Fruit fly (Drosophila melanogaster) whole organism, embryonic: ENCODE data around the gene CG8176.

ENCODE experiments used
- Bteb2 ChIP-seq: fragments of 200-800 bp; sonication (Bioruptor generic); optimal IDR thresholded peaks from 2 replicates; lab custom pipeline; 2016; ENCODE audit warnings: missing biosample characterization, missing genetic modification characterization
- CG10267 ChIP-seq: fragments of 200-800 bp; sonication (Bioruptor generic); optimal IDR thresholded peaks from 2 replicates; lab custom pipeline; 2018; ENCODE audit warnings: missing biosample characterization, mild to moderate bottlenecking, missing genetic modification characterization, moderate library complexity
- CG12942 ChIP-seq: fragments of 200-800 bp; sonication (Bioruptor generic); optimal IDR thresholded peaks from 3 replicates; lab custom pipeline; 2016; ENCODE audit warnings: missing biosample characterization, missing genetic modification characterization
- CG13287 ChIP-seq: fragments of 200-800 bp; sonication (Bioruptor generic); IDR thresholded peaks from 2 replicates; pipeline ENCODE4 v1.3.6; 2022; ENCODE audit warnings: missing biosample characterization, missing genetic modification characterization; ENCODE audit not compliant: partially characterized antibody
- CG13775 ChIP-seq: fragments of 200-800 bp; sonication (Bioruptor generic); optimal IDR thresholded peaks from 3 replicates; lab custom pipeline; 2017; ENCODE audit warnings: missing biosample characterization, mild to moderate bottlenecking, missing genetic modification characterization
- CG14050 ChIP-seq: fragments of 200-800 bp; sonication (Bioruptor generic); IDR thresholded peaks from 3 replicates; pipeline ENCODE4 v1.3.6; 2022; ENCODE audit warnings: missing biosample characterization, missing genetic modification characterization
- CG14441 ChIP-seq: fragments of 200-800 bp; sonication (Bioruptor generic); IDR thresholded peaks from 2 replicates; pipeline ENCODE4 v1.3.6; 2022; ENCODE audit warnings: missing biosample characterization, missing genetic modification characterization
- CG17568 ChIP-seq: fragments of 200-800 bp; sonication (Bioruptor generic); optimal IDR thresholded peaks from 2 replicates; lab custom pipeline; 2018; ENCODE audit warnings: missing biosample characterization, mild to moderate bottlenecking, missing genetic modification characterization, moderate library complexity
- CG1832 ChIP-seq: fragments of 200-800 bp; sonication (Bioruptor generic); optimal IDR thresholded peaks from 2 replicates; lab custom pipeline; 2017; ENCODE audit warnings: missing biosample characterization, mild to moderate bottlenecking, missing genetic modification characterization, inconsistent platforms
- CG18599 ChIP-seq: fragments of 200-800 bp; sonication (Bioruptor generic); optimal IDR thresholded peaks from 3 replicates; lab custom pipeline; 2017; ENCODE audit warnings: missing biosample characterization, missing genetic modification characterization, mild to moderate bottlenecking, moderate library complexity, missing genetic modification reagents
- CG2678 ChIP-seq: fragments of 200-800 bp; sonication (Bioruptor generic); optimal IDR thresholded peaks from 3 replicates; lab custom pipeline; 2019; ENCODE audit warnings: missing biosample characterization, mild to moderate bottlenecking, missing genetic modification characterization, moderate library complexity
- CG32767 ChIP-seq: fragments of 200-800 bp; sonication (Bioruptor generic); IDR thresholded peaks from 2 replicates; pipeline ENCODE4 v1.3.6; 2022; ENCODE audit warnings: missing biosample characterization, missing genetic modification characterization
- CG3281 ChIP-seq: fragments of 200-800 bp; sonication (Bioruptor generic); optimal IDR thresholded peaks from 3 replicates; lab custom pipeline; 2017; ENCODE audit warnings: missing biosample characterization, mild to moderate bottlenecking, missing genetic modification characterization
- CG3407 ChIP-seq: fragments of 200-800 bp; sonication (Bioruptor generic); optimal IDR thresholded peaks from 2 replicates; lab custom pipeline; 2018; ENCODE audit warnings: missing biosample characterization, mild to moderate bottlenecking, missing genetic modification characterization
- CG4282 ChIP-seq: fragments of 200-800 bp; sonication (Bioruptor generic); optimal IDR thresholded peaks from 2 replicates; lab custom pipeline; 2016; ENCODE audit warnings: missing biosample characterization, missing genetic modification characterization
- CG4328 ChIP-seq: fragments of 200-800 bp; sonication (Bioruptor generic); optimal IDR thresholded peaks from 3 replicates; lab custom pipeline; 2017; ENCODE audit warnings: missing biosample characterization, missing genetic modification reagents, missing genetic modification characterization
- CG4360 ChIP-seq: fragments of 200-800 bp; sonication (Bioruptor generic); IDR thresholded peaks from 2 replicates; pipeline ENCODE4 v1.3.6; 2022; ENCODE audit warnings: missing biosample characterization, missing genetic modification characterization
- CG7271 ChIP-seq: fragments of 200-800 bp; sonication (Bioruptor generic); optimal IDR thresholded peaks from 2 replicates; lab custom pipeline; 2018; ENCODE audit warnings: missing biosample characterization, mild to moderate bottlenecking, missing genetic modification characterization, moderate library complexity
- CG7928 ChIP-seq: fragments of 200-800 bp; sonication (Bioruptor generic); optimal IDR thresholded peaks from 2 replicates; lab custom pipeline; 2017; ENCODE audit warnings: missing biosample characterization, mild to moderate bottlenecking, missing genetic modification characterization
- CG8388 ChIP-seq: fragments of 200-800 bp; sonication (Bioruptor generic); optimal IDR thresholded peaks from 2 replicates; lab custom pipeline; 2019; ENCODE audit warnings: missing biosample characterization, mild to moderate bottlenecking, missing genetic modification characterization, moderate library complexity
- CG9215 ChIP-seq: fragments of 200-800 bp; sonication (Bioruptor generic); IDR thresholded peaks from 2 replicates; pipeline ENCODE4 v1.3.6; 2022; ENCODE audit warnings: missing biosample characterization, missing genetic modification characterization
- CHES-1-like ChIP-seq: fragments of 200-800 bp; sonication (Bioruptor generic); optimal IDR thresholded peaks from 2 replicates; lab custom pipeline; 2016; ENCODE audit warnings: missing biosample characterization, missing genetic modification characterization
- Chrac-16 ChIP-seq: fragments of 200-800 bp; sonication (Bioruptor generic); optimal IDR thresholded peaks from 3 replicates; lab custom pipeline; 2016; ENCODE audit warnings: missing biosample characterization, missing genetic modification characterization
- Dad ChIP-seq: fragments of 200-800 bp; sonication (Bioruptor generic); optimal IDR thresholded peaks from 3 replicates; lab custom pipeline; 2016; ENCODE audit warnings: missing biosample characterization, missing genetic modification characterization
- E2f2 ChIP-seq: fragments of 200-800 bp; sonication (Bioruptor generic); IDR thresholded peaks from 2 replicates; pipeline ENCODE4 v1.3.6; 2022; ENCODE audit warnings: missing biosample characterization, missing genetic modification characterization
- GATAe ChIP-seq: fragments of 200-800 bp; sonication (Bioruptor generic); conservative IDR thresholded peaks from 2 replicates; pipeline ENCODE4 v1.3.6; 2022; ENCODE audit warnings: missing biosample characterization, missing genetic modification characterization
- Gsc ChIP-seq: fragments of 200-800 bp; sonication (Bioruptor generic); IDR thresholded peaks from 2 replicates; pipeline ENCODE4 v1.3.6; 2022; ENCODE audit warnings: missing biosample characterization, missing genetic modification characterization
- HmgD ChIP-seq: fragments of 200-800 bp; sonication (Bioruptor generic); optimal IDR thresholded peaks from 3 replicates; lab custom pipeline; 2016; ENCODE audit warnings: missing biosample characterization, missing genetic modification characterization
- Hmx ChIP-seq: fragments of 200-800 bp; sonication (Bioruptor generic); optimal IDR thresholded peaks from 2 replicates; lab custom pipeline; 2016; ENCODE audit warnings: missing biosample characterization, missing genetic modification characterization
- Lim3 ChIP-seq: fragments of 200-800 bp; sonication (Bioruptor generic); IDR thresholded peaks from 2 replicates; pipeline ENCODE4 v1.3.6; 2022; ENCODE audit warnings: missing biosample characterization, missing genetic modification characterization
- az2 ChIP-seq: fragments of 200-800 bp; sonication (Bioruptor generic); optimal IDR thresholded peaks from 3 replicates; lab custom pipeline; 2016; ENCODE audit warnings: missing biosample characterization, missing genetic modification characterization
- chinmo ChIP-seq: fragments of 200-800 bp; sonication (Bioruptor generic); IDR thresholded peaks from 4 replicates; pipeline ENCODE4 v1.3.6; 2022; ENCODE audit warnings: missing biosample characterization, missing genetic modification characterization; ENCODE audit not compliant: partially characterized antibody
- crol ChIP-seq: fragments of 200-800 bp; sonication (Bioruptor generic); IDR thresholded peaks from 2 replicates; pipeline ENCODE4 v1.3.6; 2022; ENCODE audit warnings: missing biosample characterization, missing genetic modification characterization
- crp ChIP-seq, 2 experiments: fragments of 200-800 bp; sonication (Bioruptor generic); optimal IDR thresholded peaks; 2 replicates in 1 of 2; 3 replicates in 1 of 2; lab custom pipeline; 2017; ENCODE audit warnings: missing biosample characterization in 2 of 2, missing genetic modification characterization in 2 of 2, mild to moderate bottlenecking in 1 of 2, moderate library complexity in 1 of 2
- dati ChIP-seq: fragments of 200-800 bp; sonication (Bioruptor generic); IDR thresholded peaks from 2 replicates; pipeline ENCODE4 v1.3.6; 2022; ENCODE audit warnings: missing biosample characterization, missing genetic modification characterization
- fd96Cb ChIP-seq: fragments of 200-800 bp; sonication (Bioruptor generic); optimal IDR thresholded peaks from 2 replicates; lab custom pipeline; 2018; ENCODE audit warnings: missing biosample characterization, mild to moderate bottlenecking, missing genetic modification characterization, moderate library complexity
- hbn ChIP-seq: fragments of 200-800 bp; sonication (Bioruptor generic); IDR thresholded peaks from 2 replicates; pipeline ENCODE4 v1.3.6; 2022; ENCODE audit warnings: missing biosample characterization, missing genetic modification characterization; ENCODE audit not compliant: partially characterized antibody
- mam ChIP-seq: fragments of 200-800 bp; sonication (Bioruptor generic); optimal IDR thresholded peaks from 3 replicates; lab custom pipeline; 2016; ENCODE audit warnings: missing biosample characterization, missing genetic modification characterization
- nmo ChIP-seq: fragments of 200-800 bp; sonication (Bioruptor generic); optimal IDR thresholded peaks from 2 replicates; lab custom pipeline; 2018; ENCODE audit warnings: missing biosample characterization, mild to moderate bottlenecking, missing genetic modification characterization, moderate library complexity
- onecut ChIP-seq: fragments of 200-800 bp; sonication (Bioruptor generic); IDR thresholded peaks from 2 replicates; pipeline ENCODE4 v1.3.6; 2022; ENCODE audit warnings: missing biosample characterization, missing genetic modification characterization
- pnt ChIP-seq: fragments of 200-800 bp; sonication (Bioruptor generic); optimal IDR thresholded peaks from 3 replicates; lab custom pipeline; 2016; ENCODE audit warnings: missing biosample characterization, missing genetic modification characterization
- row ChIP-seq: fragments of 200-800 bp; sonication (Bioruptor generic); IDR thresholded peaks from 3 replicates; pipeline ENCODE4 v1.3.6; 2022; ENCODE audit warnings: missing biosample characterization, missing genetic modification characterization
- sisA ChIP-seq: fragments of 200-800 bp; sonication (Bioruptor generic); IDR thresholded peaks from 2 replicates; pipeline ENCODE4 v1.3.6; 2022; ENCODE audit warnings: missing biosample characterization, missing genetic modification characterization
- slp2 ChIP-seq: fragments of 200-800 bp; sonication (Bioruptor generic); optimal IDR thresholded peaks from 2 replicates; lab custom pipeline; 2016; ENCODE audit warnings: missing biosample characterization, missing genetic modification characterization
- ssp ChIP-seq: fragments of 200-800 bp; sonication (Bioruptor generic); IDR thresholded peaks from 2 replicates; pipeline ENCODE4 v1.3.6; 2022; ENCODE audit warnings: missing biosample characterization, missing genetic modification characterization
- tx ChIP-seq: fragments of 200-800 bp; sonication (Bioruptor generic); optimal IDR thresholded peaks from 2 replicates; lab custom pipeline; 2016; ENCODE audit warnings: missing biosample characterization, missing genetic modification characterization
- usp ChIP-seq: fragments of >200 bp; optimal IDR thresholded peaks from 2 replicates; lab custom pipeline; 2017; ENCODE audit warnings: missing biosample characterization, missing genetic modification characterization

Gene CG8176

DNA sequence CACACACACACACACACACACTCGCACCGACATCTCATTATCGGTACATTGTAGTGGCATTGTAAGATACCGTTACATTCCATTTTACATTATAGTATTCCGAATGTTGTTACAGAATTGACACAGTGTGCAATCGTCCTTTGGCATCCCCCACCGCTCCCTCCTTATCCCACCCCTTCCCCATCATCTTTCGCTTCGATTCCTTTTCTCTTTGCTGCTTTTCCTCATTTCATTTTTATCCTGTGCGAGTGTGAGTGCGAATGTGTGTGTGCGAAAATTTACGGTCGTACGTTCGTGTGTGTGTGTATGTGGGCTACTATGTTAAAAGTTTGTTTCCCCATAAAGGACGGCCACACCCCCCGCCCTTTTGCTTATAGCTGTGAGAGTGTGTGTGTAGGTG, 23.7 kb upstream of the CG8176 start (continued):
- TF ChIP-seq crol (GFP tag; lab: Robert Waterston, UW) = peak; percentile 65

DNA sequence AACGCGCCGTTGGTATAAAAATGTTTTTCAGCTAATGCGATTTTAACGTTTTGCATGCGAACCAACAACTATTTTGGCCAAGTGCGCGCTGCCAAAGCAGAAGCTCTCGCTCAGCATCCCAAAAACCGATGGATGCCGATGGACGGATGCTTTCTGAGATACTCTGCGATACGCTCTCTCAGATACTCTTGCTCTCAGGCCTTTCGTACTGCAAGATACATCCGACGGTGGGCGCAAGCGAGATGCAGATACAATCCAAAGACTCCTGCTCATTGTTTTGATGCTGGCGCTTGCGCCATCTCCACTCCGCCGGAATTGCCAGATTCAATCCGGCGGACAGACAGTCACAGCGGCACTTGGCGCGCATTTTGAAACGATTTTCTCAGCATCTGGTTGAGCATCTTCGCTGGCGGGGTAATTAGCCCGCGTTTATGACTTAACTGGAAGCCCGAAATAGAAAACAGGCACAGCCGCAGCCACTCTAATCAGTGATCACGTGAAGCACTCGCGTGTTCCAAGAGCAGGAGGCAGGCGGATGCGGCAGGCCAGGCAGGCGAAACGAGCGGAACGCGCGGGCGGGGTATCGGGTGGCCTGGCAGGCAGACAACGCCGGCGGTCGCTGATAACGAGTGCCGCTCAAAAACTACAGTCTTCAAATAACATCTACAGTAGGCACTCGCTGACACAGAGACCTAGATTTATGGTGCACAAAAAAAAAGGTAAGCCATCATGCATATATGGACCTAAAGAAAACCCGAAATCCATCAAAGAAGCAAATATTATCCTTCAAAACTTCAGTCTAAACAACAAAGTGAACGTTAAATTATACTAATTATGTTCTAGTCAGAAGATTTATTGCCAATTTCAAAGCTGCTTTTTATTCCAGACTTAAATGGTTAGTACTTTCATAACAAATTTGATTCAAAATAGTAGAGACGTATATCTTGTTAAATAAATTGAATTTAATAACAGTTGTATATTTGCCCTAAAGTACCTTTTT, 21.9 kb upstream of the CG8176 start, which contains the start of gene CG16779:
Gene CG16779, minus strand, starts transcription at position 51 of the 1,000 bp plus-strand sequence.
- TF ChIP-seq CG12942 (GFP tag; lab: Kevin White, UChicago) = no peak
- no peak for TF ChIP-seq onecut
- TF ChIP-seq fd96Cb (tag; lab: Kevin White, UChicago) = peak; percentile 28
- no peak for TF ChIP-seq CG7271 (tag; lab: Kevin White, UChicago)
- no peak for TF ChIP-seq tx
- no peak for TF ChIP-seq CG7928 (GFP tag; lab: Kevin White, UChicago)
- peak; percentile 25 for TF ChIP-seq CG8388 (GFP tag; lab: Kevin White, UChicago)
- TF ChIP-seq Bteb2 = peak; percentile 15
- TF ChIP-seq CG13775 (GFP tag; lab: Kevin White, UChicago) = peak; percentile 38
- TF ChIP-seq CG18599 (GFP tag; lab: Kevin White, UChicago) = peak; percentile 32
- TF ChIP-seq HmgD (GFP tag; lab: Kevin White, UChicago) = no peak
- TF ChIP-seq Chrac-16 (GFP tag; lab: Kevin White, UChicago) = no peak
- no peak for TF ChIP-seq GATAe
- no peak for TF ChIP-seq CG17568 (GFP tag; lab: Kevin White, UChicago)
- peak; percentile 27; the same call in 1 of the 2 replicates for TF ChIP-seq CG14441 (GFP tag; lab: Robert Waterston, UW)
- no peak for TF ChIP-seq slp2 (GFP tag; lab: Kevin White, UChicago)
- TF ChIP-seq CG10267 (tag; lab: Kevin White, UChicago) = peak; percentile 39
- TF ChIP-seq CG9215 (GFP tag; lab: Robert Waterston, UW) = peak; percentile 99
- peak; percentile 40; the same call in 1 of the 2 replicates for TF ChIP-seq CG13287 (GFP tag; lab: Robert Waterston, UW)
- peak; percentile 59 for TF ChIP-seq az2 (GFP tag; lab: Kevin White, UChicago)
- TF ChIP-seq Lim3 (GFP tag; lab: Robert Waterston, UW) = no peak
- TF ChIP-seq usp (GFP tag; lab: Kevin White, UChicago) = no peak
- TF ChIP-seq pnt (GFP tag; lab: Kevin White, UChicago) = peak; percentile 9
- peak; percentile 26 for TF ChIP-seq CG4328 (GFP tag; lab: Kevin White, UChicago)
- TF ChIP-seq CG4282 (GFP tag; lab: Kevin White, UChicago) = no peak
- no peak for TF ChIP-seq CG3407 (GFP tag; lab: Kevin White, UChicago)
- TF ChIP-seq Dad (GFP tag; lab: Kevin White, UChicago) = no peak
- TF ChIP-seq CG4360 (GFP tag; lab: Robert Waterston, UW) = no peak
- peak; percentile 35 for TF ChIP-seq CG3281
- peak; percentile 61 for TF ChIP-seq CG1832 (GFP tag; lab: Kevin White, UChicago)
- peak; percentile 82; the same call in 1 of the 4 replicates for TF ChIP-seq chinmo (GFP tag; lab: Robert Waterston, UW)
- TF ChIP-seq CG32767 (GFP tag; lab: Robert Waterston, UW) = 0 out of 2 replicates have a peak, but pooled peaks have one; percentile 17
- TF ChIP-seq row = peak; percentile 71
- TF ChIP-seq nmo (GFP tag; lab: Kevin White, UChicago) = peak; percentile 62
- TF ChIP-seq E2f2 (GFP tag; lab: Robert Waterston, UW) = peak; percentile 95
- no peak for TF ChIP-seq Gsc (GFP tag; lab: Robert Waterston, UW)
- no peak for TF ChIP-seq dati
- TF ChIP-seq crp (GFP tag; optimal IDR thresholded peaks at IDR 0.05; lab: Kevin White, UChicago) = no peak
- no peak for TF ChIP-seq ssp (GFP tag; lab: Robert Waterston, UW)
- TF ChIP-seq CG14050 (GFP tag; lab: Robert Waterston, UW) = no peak
- peak; percentile 16 for TF ChIP-seq mam (GFP tag; lab: Kevin White, UChicago)
- TF ChIP-seq CG2678 (tag; lab: Kevin White, UChicago) = peak; percentile 74
- no peak for TF ChIP-seq hbn (GFP tag; lab: Robert Waterston, UW)
- TF ChIP-seq sisA (GFP tag; lab: Robert Waterston, UW) = 0 out of 2 replicates have a peak, but pooled peaks have one; percentile 12
- no peak for TF ChIP-seq CHES-1-like (GFP tag; lab: Kevin White, UChicago)
- no peak for TF ChIP-seq Hmx (GFP tag; lab: Kevin White, UChicago)
